Worm (Caenorhabditis elegans) whole organism, late embryonic: ENCODE results near the gene clec-84.

Experiments
- C08G9.2 ChIP-seq: sonication (generic microtip); optimal IDR thresholded peaks from 2 replicates; lab custom pipeline; 2016; ENCODE audit warnings: mild to moderate bottlenecking, missing genetic modification characterization, moderate library complexity, missing compliant biosample characterization
- T23F11.4 ChIP-seq: fragments of 200-800 bp; sonication (Bioruptor generic); optimal IDR thresholded peaks from 2 replicates; lab custom pipeline; 2018; ENCODE audit warnings: mild to moderate bottlenecking, missing genetic modification characterization, missing compliant biosample characterization
- ahr-1 ChIP-seq: sonication (generic microtip); optimal IDR thresholded peaks from 2 replicates; lab custom pipeline; 2016; ENCODE audit warnings: missing genetic modification characterization, missing compliant biosample characterization
- ama-1 ChIP-seq: fragments of 150-350 bp; optimal IDR thresholded peaks from 2 replicates; lab custom pipeline; 2014
- ceh-14 ChIP-seq: sonication (generic microtip); optimal IDR thresholded peaks from 2 replicates; lab custom pipeline; 2016; ENCODE audit warnings: missing genotype, missing genetic modification characterization, missing compliant biosample characterization
- ceh-2 ChIP-seq: sonication (generic microtip); optimal IDR thresholded peaks from 2 replicates; lab custom pipeline; 2016; ENCODE audit warnings: missing genotype, missing genetic modification characterization, missing compliant biosample characterization
- ceh-22 ChIP-seq: sonication (generic microtip); optimal IDR thresholded peaks from 2 replicates; lab custom pipeline; 2017; ENCODE audit warnings: missing biosample characterization, missing genetic modification characterization
- ceh-24 ChIP-seq: sonication (generic microtip); optimal IDR thresholded peaks from 2 replicates; lab custom pipeline; 2016; ENCODE audit warnings: mild to moderate bottlenecking, missing genetic modification characterization, missing compliant biosample characterization
- ceh-31 ChIP-seq: sonication (generic microtip); optimal IDR thresholded peaks from 2 replicates; lab custom pipeline; 2016; ENCODE audit warnings: missing genetic modification characterization, missing compliant biosample characterization
- ceh-34 ChIP-seq: sonication (generic microtip); optimal IDR thresholded peaks from 2 replicates; lab custom pipeline; 2016; ENCODE audit warnings: mild to moderate bottlenecking, missing genetic modification characterization, missing compliant biosample characterization
- ceh-48 ChIP-seq: sonication (generic microtip); optimal IDR thresholded peaks from 2 replicates; lab custom pipeline; 2016; ENCODE audit warnings: missing genetic modification characterization, inconsistent platforms, missing compliant biosample characterization
- ceh-6 ChIP-seq: fragments of 200-800 bp; sonication (Bioruptor generic); optimal IDR thresholded peaks from 2 replicates; lab custom pipeline; 2018; ENCODE audit warnings: mild to moderate bottlenecking, missing genetic modification characterization, missing compliant biosample characterization
- dmd-4 ChIP-seq: sonication (generic microtip); optimal IDR thresholded peaks from 2 replicates; lab custom pipeline; 2016; ENCODE audit warnings: borderline replicate concordance, missing genetic modification characterization, missing compliant biosample characterization
- dve-1 ChIP-seq: sonication (generic microtip); optimal IDR thresholded peaks from 2 replicates; lab custom pipeline; 2017; ENCODE audit warnings: antibody characterized with exemption, mild to moderate bottlenecking, missing genetic modification characterization, missing compliant biosample characterization
- elt-2 ChIP-seq: sonication (generic microtip); optimal IDR thresholded peaks from 2 replicates; lab custom pipeline; 2016; ENCODE audit warnings: missing genetic modification reagents, missing genetic modification characterization, missing compliant biosample characterization
- elt-4 ChIP-seq: sonication (generic microtip); optimal IDR thresholded peaks from 2 replicates; lab custom pipeline; 2016; ENCODE audit warnings: missing genetic modification characterization, missing compliant biosample characterization
- ets-4 ChIP-seq: sonication (generic microtip); optimal IDR thresholded peaks from 2 replicates; lab custom pipeline; 2016; ENCODE audit warnings: missing genetic modification characterization, missing compliant biosample characterization
- eyg-1 ChIP-seq: sonication (generic microtip); optimal IDR thresholded peaks from 2 replicates; lab custom pipeline; 2016; ENCODE audit warnings: missing genotype, missing genetic modification characterization, missing compliant biosample characterization
- fax-1 ChIP-seq: sonication (generic microtip); optimal IDR thresholded peaks from 2 replicates; lab custom pipeline; 2016; ENCODE audit warnings: missing genotype, missing genetic modification characterization, missing compliant biosample characterization
- fkh-10 ChIP-seq: fragments of 150-350 bp; optimal IDR thresholded peaks from 2 replicates; lab custom pipeline; 2014; ENCODE audit warnings: missing biosample characterization, missing genetic modification reagents, missing genetic modification characterization
- fkh-6 ChIP-seq: sonication (generic microtip); optimal IDR thresholded peaks from 2 replicates; lab custom pipeline; 2016; ENCODE audit warnings: missing genetic modification characterization, missing compliant biosample characterization
- gmeb-2 ChIP-seq: sonication (generic microtip); optimal IDR thresholded peaks from 2 replicates; lab custom pipeline; 2016; ENCODE audit warnings: missing genetic modification characterization, inconsistent platforms, missing compliant biosample characterization
- hlh-15 ChIP-seq: sonication (generic microtip); optimal IDR thresholded peaks from 2 replicates; lab custom pipeline; 2016; ENCODE audit warnings: missing genetic modification characterization, missing compliant biosample characterization
- hlh-6 ChIP-seq: sonication (generic microtip); optimal IDR thresholded peaks from 2 replicates; lab custom pipeline; 2016; ENCODE audit warnings: missing genotype, missing genetic modification characterization, missing compliant biosample characterization
- hlh-8 ChIP-seq: sonication (generic microtip); optimal IDR thresholded peaks from 2 replicates; lab custom pipeline; 2016; ENCODE audit warnings: missing genotype, missing genetic modification characterization, missing compliant biosample characterization
- madf-2 ChIP-seq: sonication (generic microtip); optimal IDR thresholded peaks from 2 replicates; lab custom pipeline; 2017; ENCODE audit warnings: missing genetic modification characterization, missing compliant biosample characterization
- mec-3 ChIP-seq: sonication (generic microtip); optimal IDR thresholded peaks from 2 replicates; lab custom pipeline; 2016; ENCODE audit warnings: borderline replicate concordance, missing genetic modification characterization, missing compliant biosample characterization
- nhr-11 ChIP-seq: fragments of 150-350 bp; optimal IDR thresholded peaks from 2 replicates; lab custom pipeline; 2014; ENCODE audit warnings: missing biosample characterization, missing genetic modification characterization
- nhr-232 ChIP-seq: sonication (generic microtip); optimal IDR thresholded peaks from 2 replicates; lab custom pipeline; 2016; ENCODE audit warnings: missing genetic modification characterization, missing compliant biosample characterization
- npax-4 ChIP-seq: sonication (generic microtip); optimal IDR thresholded peaks from 2 replicates; lab custom pipeline; 2016; ENCODE audit warnings: missing genetic modification characterization, missing compliant biosample characterization
- odd-2 ChIP-seq: sonication (generic microtip); optimal IDR thresholded peaks from 2 replicates; lab custom pipeline; 2017; ENCODE audit warnings: antibody characterized with exemption, mild to moderate bottlenecking, missing genetic modification characterization, missing compliant biosample characterization
- pha-2 ChIP-seq: sonication (generic microtip); optimal IDR thresholded peaks from 2 replicates; lab custom pipeline; 2017; ENCODE audit warnings: mild to moderate bottlenecking, missing genetic modification characterization, missing compliant biosample characterization
- pros-1 ChIP-seq: fragments of 150-350 bp; optimal IDR thresholded peaks from 2 replicates; lab custom pipeline; 2014; ENCODE audit warnings: missing biosample characterization, missing genetic modification reagents, missing genetic modification characterization
- ref-2 ChIP-seq: sonication (generic microtip); optimal IDR thresholded peaks from 2 replicates; lab custom pipeline; 2016; ENCODE audit warnings: missing genetic modification characterization, missing compliant biosample characterization
- rnt-1 ChIP-seq: sonication (generic microtip); optimal IDR thresholded peaks from 2 replicates; lab custom pipeline; 2016; ENCODE audit warnings: missing genetic modification characterization, missing compliant biosample characterization
- sox-4 ChIP-seq: sonication (generic microtip); optimal IDR thresholded peaks from 2 replicates; lab custom pipeline; 2017; ENCODE audit warnings: mild to moderate bottlenecking, missing genetic modification characterization, inconsistent platforms, missing compliant biosample characterization
- syd-9 ChIP-seq: sonication (generic microtip); optimal IDR thresholded peaks from 2 replicates; lab custom pipeline; 2016; ENCODE audit warnings: mild to moderate bottlenecking, missing genetic modification characterization, moderate library complexity, missing compliant biosample characterization
- tbx-2 ChIP-seq: sonication (generic microtip); optimal IDR thresholded peaks from 2 replicates; lab custom pipeline; 2016; ENCODE audit warnings: missing genetic modification characterization, missing compliant biosample characterization
- tbx-7 ChIP-seq: sonication (generic microtip); optimal IDR thresholded peaks from 2 replicates; lab custom pipeline; 2016; ENCODE audit warnings: missing genotype, missing genetic modification characterization, missing compliant biosample characterization
- unc-3 ChIP-seq, 2 experiments: fragments of 200-800 bp in 1 of 2; sonication (Bioruptor generic) in 1 of 2; sonication (generic microtip) in 1 of 2; conservative IDR thresholded peaks in 1 of 2; optimal IDR thresholded peaks in 1 of 2; 2 replicates each; pipeline versions ENCODE4 v1.3.6 to Lab custom; 2016 to 2022; ENCODE audit warnings: missing compliant biosample characterization in 2 of 2, missing genetic modification characterization in 2 of 2, missing genetic modification reagents in 1 of 2
- unc-86 ChIP-seq: sonication (generic microtip); optimal IDR thresholded peaks from 2 replicates; lab custom pipeline; 2016; ENCODE audit warnings: missing genetic modification characterization, missing compliant biosample characterization
- zip-5 ChIP-seq: sonication (generic microtip); optimal IDR thresholded peaks from 2 replicates; lab custom pipeline; 2016; ENCODE audit warnings: missing genetic modification characterization, missing compliant biosample characterization

Gene clec-84

ce11 chrIV:2823446-2823845, 18.8 kb upstream of the clec-84 start, which contains the start of gene clec-80:
Gene clec-80 (plus strand): TSS chrIV:2823746.
- TF ChIP-seq pha-2 (tag; lab: Kevin White, UChicago) (no peak), zip-5 (tag; lab: Kevin White, UChicago) (no peak), unc-3 (GFP tag; conservative IDR thresholded peaks at IDR 0.05; lab: Robert Waterston, UW) (no peak), unc-3 (tag; optimal IDR thresholded peaks at IDR 0.05; lab: Kevin White, UChicago) (no peak), odd-2 (tag; lab: Kevin White, UChicago) (no peak), ahr-1 (tag; lab: Kevin White, UChicago) (no peak), mec-3 (tag; lab: Kevin White, UChicago) (no peak), nhr-232 (tag; lab: Kevin White, UChicago) (no peak), nhr-11 (tag; lab: Kevin White, UChicago) (no peak), npax-4 (tag; lab: Kevin White, UChicago) (no peak), ama-1 (lab: Kevin White, UChicago) (no peak), elt-4 (tag; lab: Kevin White, UChicago) (no peak), ets-4 (tag; lab: Kevin White, UChicago) (no peak), dmd-4 (no peak)

ce11 chrIV:2825460-2826103, 16.7 kb upstream of the clec-84 start:
- TF ChIP-seq nhr-11 (tag; lab: Kevin White, UChicago) (no peak), T23F11.4 (GFP tag; lab: Kevin White, UChicago) (no peak), ahr-1 (tag; lab: Kevin White, UChicago) (no peak)

- TF ChIP-seq madf-2 (tag; lab: Kevin White, UChicago) (no peak), eyg-1 (no peak), ceh-24 (no peak), pros-1 (tag; lab: Kevin White, UChicago) (no peak)
These were observed 15.9 kb upstream of the clec-84 start for ce11 chrIV:2826335-2826734.

ce11 chrIV:2832587-2832986, 9.7 kb upstream of the clec-84 start, which contains the start of the genes Y54G2A.48 and pudl-1:
Gene Y54G2A.48 (minus strand): TSS chrIV:2832687.
Gene pudl-1 (plus strand): TSS chrIV:2832906.
- TF ChIP-seq ceh-14 (tag; lab: Kevin White, UChicago) = no peak
- no peak for TF ChIP-seq C08G9.2 (tag; lab: Kevin White, UChicago)
- TF ChIP-seq dve-1 = no peak
- TF ChIP-seq ceh-2 (tag; lab: Kevin White, UChicago) = no peak
- no peak for TF ChIP-seq nhr-11 (tag; lab: Kevin White, UChicago)
- TF ChIP-seq tbx-7 = no peak
- TF ChIP-seq pha-2 (tag; lab: Kevin White, UChicago) = no peak
- no peak for TF ChIP-seq ceh-31
- no peak for TF ChIP-seq rnt-1 (tag; lab: Kevin White, UChicago)
- no peak for TF ChIP-seq hlh-15 (tag; lab: Kevin White, UChicago)
- no peak for TF ChIP-seq fkh-6
- TF ChIP-seq tbx-2 = no peak
- TF ChIP-seq ceh-22 (tag; lab: Kevin White, UChicago) = no peak
- TF ChIP-seq ets-4 (tag; lab: Kevin White, UChicago) = no peak
- no peak for TF ChIP-seq ceh-34

ce11 chrIV:2834516-2834915, 7.7 kb upstream of the clec-84 start, which contains the start of gene pudl-2:
Gene pudl-2 (plus strand): TSS chrIV:2834816.
- no peak for TF ChIP-seq zip-5 (tag; lab: Kevin White, UChicago)
- TF ChIP-seq ceh-6 = no peak
- TF ChIP-seq gmeb-2 (tag; lab: Kevin White, UChicago) = no peak
- TF ChIP-seq fax-1 (tag; lab: Kevin White, UChicago) = no peak
- TF ChIP-seq ceh-24 = no peak
- TF ChIP-seq hlh-6 (tag; lab: Kevin White, UChicago) = no peak
- TF ChIP-seq odd-2 (tag; lab: Kevin White, UChicago) = no peak
- TF ChIP-seq fkh-6 = no peak
- no peak for TF ChIP-seq ceh-2 (tag; lab: Kevin White, UChicago)
- TF ChIP-seq unc-86 = no peak
- no peak for TF ChIP-seq sox-4 (tag; lab: Kevin White, UChicago)
- no peak for TF ChIP-seq hlh-8 (tag; lab: Kevin White, UChicago)
- TF ChIP-seq tbx-2 = no peak
- TF ChIP-seq ref-2 = no peak
- TF ChIP-seq ceh-22 (tag; lab: Kevin White, UChicago) = no peak
- no peak for TF ChIP-seq elt-4 (tag; lab: Kevin White, UChicago)
- TF ChIP-seq fkh-10 (GFP tag; lab: Kevin White, UChicago) = no peak
- no peak for TF ChIP-seq ceh-48
- TF ChIP-seq elt-2 (tag; lab: Kevin White, UChicago) = no peak
- TF ChIP-seq syd-9 (tag; lab: Kevin White, UChicago) = no peak
